Worm (Caenorhabditis elegans): ENCODE data around the gene F59C12.3.

Gene F59C12.3

DNA sequence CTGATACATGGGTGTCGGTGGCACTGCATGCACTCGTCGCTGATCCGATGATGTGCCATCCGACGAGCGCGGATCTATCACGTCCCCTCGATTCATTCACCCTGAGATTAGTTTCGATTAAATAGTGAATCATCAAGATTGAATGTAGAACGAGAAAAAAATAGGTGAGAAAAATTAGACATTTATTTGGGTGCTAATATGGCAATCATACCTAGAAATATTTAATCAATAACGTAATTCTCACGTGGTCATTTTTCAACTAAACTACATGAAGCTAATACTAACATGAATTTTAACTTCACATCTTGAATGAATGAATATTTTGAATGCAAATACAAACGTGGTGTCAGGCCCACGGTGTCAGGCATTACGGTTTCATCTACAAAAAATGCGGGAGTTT is at the start of gene F59C12.3:
F59C12.3 (minus strand) TSS at position 101 of the 400 bp plus-strand sequence.
- TF ChIP-seq mep-1 (tag; optimal IDR thresholded peaks at IDR 0.05) = no peak
- no peak for TF ChIP-seq ztf-11 (tag; optimal IDR thresholded peaks at IDR 0.05)
- TF ChIP-seq lin-32 (GFP tag; optimal IDR thresholded peaks at IDR 0.05) = no peak
- TF ChIP-seq elt-1 (tag; optimal IDR thresholded peaks at IDR 0.05; ENCODE audit: borderline replicate concordance, insufficient read depth) = no peak
- no peak for TF ChIP-seq unc-62 (GFP tag; optimal IDR thresholded peaks at IDR 0.05)
- no peak for TF ChIP-seq ceh-83 (GFP tag; optimal IDR thresholded peaks at IDR 0.05)
- TF ChIP-seq unc-39 (tag; optimal IDR thresholded peaks at IDR 0.05) = no peak
- no peak for TF ChIP-seq tbx-8 (GFP tag; optimal IDR thresholded peaks at IDR 0.05)
- TF ChIP-seq nhr-28 (tag; optimal IDR thresholded peaks at IDR 0.05) = no peak
- TF ChIP-seq M03D4.4 (tag; optimal IDR thresholded peaks at IDR 0.05) = no peak
- no peak for TF ChIP-seq nhr-237 (tag; optimal IDR thresholded peaks at IDR 0.05)
- no peak for TF ChIP-seq mab-5 (tag; optimal IDR thresholded peaks at IDR 0.05)
- no peak for TF ChIP-seq nhr-76 (tag; optimal IDR thresholded peaks at IDR 0.05)

DNA sequence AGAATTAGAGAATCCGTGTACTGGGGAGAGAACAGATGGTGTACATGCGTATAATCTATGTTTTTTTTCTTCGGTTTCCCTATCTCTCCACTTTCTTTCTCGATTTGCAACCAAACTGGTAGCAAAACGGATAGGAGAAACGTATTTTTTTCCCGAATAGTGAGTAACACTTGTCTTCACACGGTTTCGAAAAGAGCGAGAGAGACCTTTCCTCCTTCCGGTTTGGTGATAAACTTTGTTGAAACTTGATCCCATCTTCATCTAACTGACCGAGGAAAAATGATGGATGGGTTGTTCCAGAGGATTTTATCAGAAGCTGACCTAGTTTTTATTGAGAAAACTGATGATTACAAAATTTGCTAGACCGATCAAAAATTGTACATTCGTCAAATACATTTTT is 49.0 kb upstream of the F59C12.3 start:
- TF ChIP-seq lin-13 (tag; optimal IDR thresholded peaks at IDR 0.05) (no peak), drap-1 (GFP tag; optimal IDR thresholded peaks at IDR 0.05) (no peak), unc-39 (tag; optimal IDR thresholded peaks at IDR 0.05) (no peak), elt-1 (tag; optimal IDR thresholded peaks at IDR 0.05; ENCODE audit: borderline replicate concordance, insufficient read depth) (no peak), mls-2 (tag; optimal IDR thresholded peaks at IDR 0.05) (no peak), elt-3 (tag; optimal IDR thresholded peaks at IDR 0.05) (no peak), cnd-1 (tag; optimal IDR thresholded peaks at IDR 0.05) (no peak), pha-4 (tag; optimal IDR thresholded peaks at IDR 0.05) (no peak), ztf-11 (tag; optimal IDR thresholded peaks at IDR 0.05) (no peak), sem-2 (GFP tag; optimal IDR thresholded peaks at IDR 0.05) (no peak), lsy-2 (tag; optimal IDR thresholded peaks at IDR 0.05) (no peak), nhr-76 (tag; optimal IDR thresholded peaks at IDR 0.05) (no peak), ces-1 (GFP tag; optimal IDR thresholded peaks at IDR 0.05) (no peak), hlh-1 (tag; optimal IDR thresholded peaks at IDR 0.05) (no peak), mep-1 (tag; optimal IDR thresholded peaks at IDR 0.05) (no peak), M03D4.4 (tag; optimal IDR thresholded peaks at IDR 0.05) (no peak), lin-32 (GFP tag; optimal IDR thresholded peaks at IDR 0.05) (no peak), blmp-1 (tag; optimal IDR thresholded peaks at IDR 0.05) (no peak)

DNA sequence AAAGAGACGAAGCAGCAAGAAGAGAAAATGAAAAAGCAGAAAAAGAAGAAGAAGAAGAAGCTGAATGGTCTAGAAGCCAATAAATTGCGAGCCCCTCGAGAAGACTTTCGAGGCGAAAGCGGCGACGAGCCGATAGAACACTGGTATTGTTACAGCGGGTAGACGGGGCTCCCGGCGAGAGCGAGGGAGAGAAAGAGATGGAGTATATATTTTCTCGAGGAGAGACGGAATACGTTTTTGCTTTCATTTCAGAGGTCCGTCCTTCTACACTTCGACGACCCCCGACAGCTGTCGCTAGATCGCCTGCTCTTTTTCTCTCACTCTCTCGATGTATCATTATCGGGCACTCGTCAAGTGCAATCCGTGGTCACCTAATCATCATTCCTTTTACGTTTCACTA is 46.0 kb upstream of the F59C12.3 start:
- TF ChIP-seq elt-3 (tag; optimal IDR thresholded peaks at IDR 0.05) (no peak), hlh-1 (tag; optimal IDR thresholded peaks at IDR 0.05) (peak; percentile 95), ces-1 (GFP tag; optimal IDR thresholded peaks at IDR 0.05) (no peak), flh-1 (GFP tag; optimal IDR thresholded peaks at IDR 0.05) (no peak), sptf-1 (tag; optimal IDR thresholded peaks at IDR 0.05) (no peak), tbx-8 (GFP tag; optimal IDR thresholded peaks at IDR 0.05) (no peak), ceh-43 (GFP tag; optimal IDR thresholded peaks at IDR 0.05) (no peak), ham-2 (GFP tag; optimal IDR thresholded peaks at IDR 0.05) (no peak), nhr-76 (tag; optimal IDR thresholded peaks at IDR 0.05) (no peak), sem-2 (GFP tag; optimal IDR thresholded peaks at IDR 0.05) (no peak), blmp-1 (tag; optimal IDR thresholded peaks at IDR 0.05) (no peak), unc-120 (tag; optimal IDR thresholded peaks at IDR 0.05; ENCODE audit: poor library complexity, severe bottlenecking) (peak; percentile 69), zip-8 (tag; optimal IDR thresholded peaks at IDR 0.05) (no peak), unc-62 (GFP tag; optimal IDR thresholded peaks at IDR 0.05) (peak; percentile 50)

DNA sequence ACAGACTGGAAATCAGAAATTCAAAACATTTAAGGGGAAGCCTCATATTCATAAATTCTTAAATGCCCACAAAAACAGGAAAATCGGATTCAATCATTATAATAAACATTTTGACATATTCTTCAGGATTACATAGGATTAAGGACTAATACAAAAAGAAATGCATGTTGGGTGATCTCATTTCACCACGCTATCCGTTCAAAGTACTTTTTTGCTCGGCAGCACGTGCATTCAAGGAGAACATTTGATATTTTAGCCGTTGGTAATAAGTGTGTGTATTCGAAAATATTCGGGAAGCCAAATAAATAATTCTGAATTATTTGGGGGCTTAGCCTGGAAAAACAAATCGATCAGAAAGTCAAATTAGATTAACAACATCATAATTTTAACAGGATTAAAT is 41.3 kb upstream of the F59C12.3 start:
- TF ChIP-seq ham-2 (GFP tag; optimal IDR thresholded peaks at IDR 0.05) (no peak), lin-32 (GFP tag; optimal IDR thresholded peaks at IDR 0.05) (no peak)

DNA sequence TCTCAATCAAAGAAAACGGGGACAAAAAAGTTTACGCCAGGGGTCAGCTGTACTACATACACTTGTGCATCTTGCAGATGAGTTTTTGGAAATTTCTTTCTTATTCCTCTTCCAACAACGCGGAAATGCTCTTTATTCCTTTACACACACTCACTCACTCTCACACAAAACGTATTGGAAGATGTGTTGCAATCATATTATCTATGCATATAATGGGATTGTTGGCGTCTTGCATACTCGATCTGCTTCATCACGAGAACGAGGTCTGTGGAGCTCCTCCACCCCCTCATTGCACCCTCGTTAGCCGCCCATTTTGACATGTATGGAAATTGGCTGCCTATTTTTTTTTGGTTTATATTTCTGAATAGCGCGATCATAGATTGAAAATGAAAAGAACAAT is 39.4 kb upstream of the F59C12.3 start:
- TF ChIP-seq unc-120 (tag; optimal IDR thresholded peaks at IDR 0.05; ENCODE audit: poor library complexity, severe bottlenecking) = no peak
- TF ChIP-seq sem-2 (GFP tag; optimal IDR thresholded peaks at IDR 0.05) = no peak
- TF ChIP-seq ces-1 (GFP tag; optimal IDR thresholded peaks at IDR 0.05) = peak; percentile 80
- no peak for TF ChIP-seq unc-62 (GFP tag; optimal IDR thresholded peaks at IDR 0.05)

DNA sequence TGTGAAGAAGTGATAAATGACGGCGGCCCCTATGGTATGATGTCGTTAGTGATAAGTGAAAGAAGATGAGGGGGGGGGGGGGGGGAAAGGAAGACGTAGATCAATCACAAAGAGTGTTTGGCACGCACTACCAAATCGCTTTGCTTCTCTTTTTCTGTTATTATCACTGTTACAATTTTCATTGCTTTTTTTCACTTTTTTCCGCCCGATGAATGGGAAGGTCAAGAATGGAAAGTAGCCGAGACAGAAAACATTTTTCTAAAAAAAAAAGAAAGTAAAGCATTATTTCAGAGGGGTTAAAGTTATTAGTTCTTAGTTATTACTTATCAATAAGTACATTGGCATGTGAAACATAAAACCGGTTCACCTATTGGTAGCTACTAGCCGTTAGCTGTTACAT is 37.9 kb upstream of the F59C12.3 start:
- TF ChIP-seq ceh-83 (GFP tag; optimal IDR thresholded peaks at IDR 0.05) (no peak), pha-4 (tag; optimal IDR thresholded peaks at IDR 0.05) (no peak), nhr-237 (tag; optimal IDR thresholded peaks at IDR 0.05) (no peak), zip-8 (tag; optimal IDR thresholded peaks at IDR 0.05) (no peak), ces-1 (GFP tag; optimal IDR thresholded peaks at IDR 0.05) (no peak), lsy-2 (tag; optimal IDR thresholded peaks at IDR 0.05) (no peak), ztf-11 (tag; optimal IDR thresholded peaks at IDR 0.05) (no peak), elt-1 (tag; optimal IDR thresholded peaks at IDR 0.05; ENCODE audit: borderline replicate concordance, insufficient read depth) (no peak), lin-13 (tag; optimal IDR thresholded peaks at IDR 0.05) (no peak), mab-5 (tag; optimal IDR thresholded peaks at IDR 0.05) (no peak)
